Worm (Caenorhabditis elegans): ENCODE results near the gene seu-1.

- TF ChIP-seq ets-4 (tag; optimal IDR thresholded peaks at IDR 0.05): no peak
- no peak for TF ChIP-seq C38D4.7 (GFP tag; optimal IDR thresholded peaks at IDR 0.05)
- TF ChIP-seq ceh-14 (tag; optimal IDR thresholded peaks at IDR 0.05): no peak
- TF ChIP-seq ceh-19 (GFP tag; optimal IDR thresholded peaks at IDR 0.05): no peak
- TF ChIP-seq ahr-1 (tag; optimal IDR thresholded peaks at IDR 0.05): no peak
- TF ChIP-seq ceh-45 (GFP tag; IDR thresholded peaks at IDR 0.05): no peak
- TF ChIP-seq pax-1 (tag; optimal IDR thresholded peaks at IDR 0.05): no peak
These were observed 47.2 kb downstream of the seu-1 start, which contains the start of the genes hrpf-2 and bli-6 for ce11 chrIV:6376473-6377115.
